Worm (Caenorhabditis elegans): ENCODE data around the gene tdo-2.

Gene tdo-2

ce11 chrIII:5908408-5908807, 11.3 kb downstream of the tdo-2 start, which contains the start of gene C28H8.3:
Gene C28H8.3 (plus strand): TSS chrIII:5908700.
- TF ChIP-seq ceh-27 (GFP tag; optimal IDR thresholded peaks at IDR 0.05) (no peak), K11D2.4 (GFP tag; IDR thresholded peaks at IDR 0.05) (no peak), ceh-40 (GFP tag; IDR thresholded peaks at IDR 0.05) (no peak), lsl-1 (GFP tag; optimal IDR thresholded peaks at IDR 0.05) (no peak), madf-8 (GFP tag; conservative IDR thresholded peaks at IDR 0.05) (no peak), hmg-1.2 (GFP tag; IDR thresholded peaks at IDR 0.05) (peak; percentile 19; the same call in 1 of the 2 replicates), ztf-28 (GFP tag; IDR thresholded peaks at IDR 0.05) (no peak), ztf-3 (GFP tag; optimal IDR thresholded peaks at IDR 0.05) (no peak), madf-6 (GFP tag; IDR thresholded peaks at IDR 0.05) (no peak), tlf-1 (GFP tag; optimal IDR thresholded peaks at IDR 0.05) (no peak), hlh-12 (tag; optimal IDR thresholded peaks at IDR 0.05) (no peak), lin-54 (GFP tag; optimal IDR thresholded peaks at IDR 0.05) (no peak), nfyb-1 (GFP tag; IDR thresholded peaks at IDR 0.05) (peak; percentile 40; the same call in 1 of the 2 replicates), egl-44 (GFP tag; IDR thresholded peaks at IDR 0.05) (no peak), ZK185.1 (tag; optimal IDR thresholded peaks at IDR 0.05; ENCODE audit: poor library complexity, severe bottlenecking) (no peak), hsf-1 (GFP tag; IDR thresholded peaks at IDR 0.05) (peak; percentile 53), let-607 (tag; optimal IDR thresholded peaks at IDR 0.05) (no peak), efl-1 (GFP tag; optimal IDR thresholded peaks at IDR 0.05) (no peak)

- TF ChIP-seq rcor-1 (GFP tag; IDR thresholded peaks at IDR 0.05): no peak
- no peak for TF ChIP-seq tbx-9 (tag; optimal IDR thresholded peaks at IDR 0.05; ENCODE audit: borderline replicate concordance)
- no peak for TF ChIP-seq nhr-80 (tag; optimal IDR thresholded peaks at IDR 0.05)
- TF ChIP-seq ceh-40 (GFP tag; IDR thresholded peaks at IDR 0.05): no peak
- TF ChIP-seq pha-4 (tag; optimal IDR thresholded peaks at IDR 0.05): no peak
- TF ChIP-seq lir-1 (GFP tag; conservative IDR thresholded peaks at IDR 0.05): no peak
- no peak for TF ChIP-seq dpl-1 (GFP tag; optimal IDR thresholded peaks at IDR 0.05)
- TF ChIP-seq bed-2 (GFP tag; IDR thresholded peaks at IDR 0.05): no peak
- no peak for TF ChIP-seq let-607 (tag; optimal IDR thresholded peaks at IDR 0.05)
- TF ChIP-seq unc-130 (GFP tag; optimal IDR thresholded peaks at IDR 0.05): no peak
- TF ChIP-seq mxl-1 (tag; optimal IDR thresholded peaks at IDR 0.05): no peak
- TF ChIP-seq snpc-4 (GFP tag; optimal IDR thresholded peaks at IDR 0.05): no peak
- no peak for TF ChIP-seq snpc-4 (tag; optimal IDR thresholded peaks at IDR 0.05)
- TF ChIP-seq K12H6.12 (tag; optimal IDR thresholded peaks at IDR 0.05): no peak
- TF ChIP-seq Y53G8AR.9 (GFP tag; conservative IDR thresholded peaks at IDR 0.05): no peak
- TF ChIP-seq egl-44 (GFP tag; IDR thresholded peaks at IDR 0.05): no peak
- no peak for TF ChIP-seq D2030.7 (GFP tag; IDR thresholded peaks at IDR 0.05)
- no peak for TF ChIP-seq egl-18 (GFP tag; IDR thresholded peaks at IDR 0.05)
- no peak for TF ChIP-seq ztf-26 (tag; optimal IDR thresholded peaks at IDR 0.05)
- TF ChIP-seq hsf-1 (GFP tag; IDR thresholded peaks at IDR 0.05): no peak
- TF ChIP-seq ceh-27 (GFP tag; optimal IDR thresholded peaks at IDR 0.05): no peak
Measured at ce11 chrIII:5906749-5907148, 13.0 kb downstream of the tdo-2 start, which contains the start of gene erd-2.2. Gene erd-2.2 (plus strand): TSS chrIII:5907049.

DNA sequence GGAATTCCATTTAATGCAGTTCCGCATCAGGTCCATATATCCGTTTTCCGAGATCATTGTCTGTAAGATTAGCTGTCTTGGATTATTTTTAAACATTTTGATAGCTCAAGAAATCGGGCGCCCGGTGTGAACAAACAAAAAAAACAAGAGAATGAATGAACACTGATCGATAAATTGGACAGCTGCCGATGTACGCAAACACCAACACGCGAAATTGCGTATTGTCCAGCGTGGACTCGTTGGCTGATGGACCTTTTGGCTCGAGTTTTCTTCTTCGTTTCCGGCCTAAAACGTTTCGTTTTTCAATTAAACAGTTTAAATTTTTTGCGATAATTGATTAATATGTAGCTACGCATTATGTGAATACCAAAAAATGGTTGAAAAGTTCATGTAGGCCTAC, 13.7 kb downstream of the tdo-2 start, which contains the start of gene dpff-1:
Gene dpff-1, minus strand, starts transcription at position 288 of the 400 bp plus-strand sequence.
- no peak for TF ChIP-seq fkh-3 (tag; optimal IDR thresholded peaks at IDR 0.05)
- no peak for TF ChIP-seq ztf-26 (tag; optimal IDR thresholded peaks at IDR 0.05)
- no peak for TF ChIP-seq let-526 (GFP tag; IDR thresholded peaks at IDR 0.05)
- TF ChIP-seq dpl-1 (GFP tag; optimal IDR thresholded peaks at IDR 0.05): no peak
- no peak for TF ChIP-seq F55B11.4 (tag; optimal IDR thresholded peaks at IDR 0.05; ENCODE audit: borderline replicate concordance, insufficient read depth)
- TF ChIP-seq mel-28 (tag; optimal IDR thresholded peaks at IDR 0.05; ENCODE audit: borderline replicate concordance): no peak
- TF ChIP-seq ztf-22 (GFP tag; optimal IDR thresholded peaks at IDR 0.05): no peak
- no peak for TF ChIP-seq mxl-1 (tag; optimal IDR thresholded peaks at IDR 0.05)
- no peak for TF ChIP-seq nhr-27 (tag; optimal IDR thresholded peaks at IDR 0.05)
- TF ChIP-seq F33H1.4 (GFP tag; IDR thresholded peaks at IDR 0.05): peak; percentile 19; the same call in 1 of the 2 replicates
- no peak for TF ChIP-seq hrde-1 (tag; optimal IDR thresholded peaks at IDR 0.05; ENCODE audit: borderline replicate concordance)
- TF ChIP-seq nfyb-1 (GFP tag; IDR thresholded peaks at IDR 0.05): 0 out of 2 replicates have a peak, but pooled peaks have one; percentile 27
- no peak for TF ChIP-seq egl-18 (GFP tag; IDR thresholded peaks at IDR 0.05)
- no peak for TF ChIP-seq F22D6.2 (tag; optimal IDR thresholded peaks at IDR 0.05)
- peak; percentile 19; the same call in 1 of the 2 replicates for TF ChIP-seq hmg-1.2 (GFP tag; IDR thresholded peaks at IDR 0.05)
- TF ChIP-seq egrh-3 (GFP tag; IDR thresholded peaks at IDR 0.05): no peak
- TF ChIP-seq F52B5.7 (tag; optimal IDR thresholded peaks at IDR 0.05): no peak
